Fruit fly (Drosophila melanogaster): ENCODE results near the gene CG5928.

CG5928 gene

dm6 chrX:6097578-6097977 is 29.8 kb downstream of the CG5928 start (continued):
- TF ChIP-seq CG15336 (GFP tag; IDR thresholded peaks at IDR 0.05) = peak; percentile 53; the same call in 1 of the 2 replicates
- peak; percentile 67 for TF ChIP-seq Sox102F (GFP tag; optimal IDR thresholded peaks at IDR 0.05)
- no peak for TF ChIP-seq CG3032 (tag; optimal IDR thresholded peaks at IDR 0.05)
- no peak for TF ChIP-seq Eip93F (GFP tag; optimal IDR thresholded peaks at IDR 0.05)
- peak; percentile 49 for TF ChIP-seq Ets96B (tag; optimal IDR thresholded peaks at IDR 0.05)
- no peak for TF ChIP-seq fd85E (GFP tag; optimal IDR thresholded peaks at IDR 0.05)
- TF ChIP-seq CG8632 (GFP tag; optimal IDR thresholded peaks at IDR 0.05) = peak; percentile 48
- TF ChIP-seq Gug (GFP tag; IDR thresholded peaks at IDR 0.05) = peak; percentile 44; the same call in 1 of the 2 replicates

- TF ChIP-seq Eip93F (GFP tag; optimal IDR thresholded peaks at IDR 0.05) (no peak), svp (GFP tag) (no peak)
These were observed 37.0 kb downstream of the CG5928 start for dm6 chrX:6104724-6105123.

DNA sequence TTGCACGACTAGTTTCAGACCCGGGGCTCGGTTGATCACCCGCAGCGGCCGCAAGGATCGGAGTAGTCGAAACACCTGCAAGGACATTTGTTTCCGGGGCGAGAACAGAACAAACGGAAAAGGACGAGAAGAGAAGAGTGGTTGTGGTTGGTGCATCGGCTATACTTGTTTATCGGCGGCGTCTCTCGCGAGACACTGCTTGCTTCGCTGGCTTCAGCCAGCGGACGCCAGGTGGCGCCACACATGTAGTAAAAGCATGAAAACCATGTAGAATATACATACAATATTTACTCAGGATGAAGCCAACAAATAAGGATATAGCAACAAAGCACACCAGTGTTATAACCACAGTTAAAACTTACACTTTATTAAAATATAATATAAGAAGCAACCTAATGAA is 42.1 kb downstream of the CG5928 start:
- TF ChIP-seq CG8319 (GFP tag; optimal IDR thresholded peaks at IDR 0.05) = no peak
- TF ChIP-seq cyc (GFP tag; optimal IDR thresholded peaks at IDR 0.05) = peak; percentile 24
- peak; percentile 18 for TF ChIP-seq CG3919 (GFP tag; optimal IDR thresholded peaks at IDR 0.05)
- peak; percentile 8 for TF ChIP-seq CG31627 (GFP tag; optimal IDR thresholded peaks at IDR 0.05)
- no peak for TF ChIP-seq esn (GFP tag; optimal IDR thresholded peaks at IDR 0.05)
- TF ChIP-seq achi (GFP tag; optimal IDR thresholded peaks at IDR 0.05) = no peak
- peak; percentile 23 for TF ChIP-seq Hr39 (GFP tag; optimal IDR thresholded peaks at IDR 0.05)

All from whole organism, prepupa.